Worm (Caenorhabditis elegans): ENCODE results near the gene wrt-9.

DNA sequence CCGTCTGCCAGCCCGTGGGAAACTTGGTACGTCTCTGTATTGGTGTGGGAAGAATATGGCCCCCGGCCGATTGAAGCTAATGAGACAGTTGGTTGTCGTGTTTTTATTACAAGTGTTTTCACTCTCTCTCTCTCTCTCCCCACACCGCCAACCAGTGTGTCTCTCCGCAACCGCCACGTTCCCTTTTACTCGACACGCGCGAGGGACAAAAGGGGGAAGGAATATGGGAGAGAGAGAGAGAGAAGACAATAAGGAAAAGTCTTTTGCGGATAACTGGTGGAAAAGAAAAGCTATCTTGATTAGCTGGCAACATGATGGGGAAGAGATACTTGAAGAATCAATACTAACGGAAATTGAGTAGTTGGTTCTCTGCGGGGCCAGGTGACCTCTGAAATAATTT lies 2.2 kb downstream of the wrt-9 start:
- TF ChIP-seq flt-1 (GFP tag; IDR thresholded peaks at IDR 0.05) (no peak), med-1 (GFP tag; optimal IDR thresholded peaks at IDR 0.05; ENCODE audit: insufficient read depth) (no peak), cog-1 (tag; optimal IDR thresholded peaks at IDR 0.05) (no peak), klf-2 (GFP tag; conservative IDR thresholded peaks at IDR 0.05) (no peak), tab-1 (GFP tag; IDR thresholded peaks at IDR 0.05) (no peak), ztf-23 (GFP tag; IDR thresholded peaks at IDR 0.05) (no peak), ref-1 (GFP tag; conservative IDR thresholded peaks at IDR 0.05) (no peak)

Measured in whole organism, midembryonic.